Fruit fly (Drosophila melanogaster) whole organism, embryonic: ENCODE data around the gene CG9044.
A peak's percentile ranks its signal among the peaks of the same experiment; 100 is the strongest.

Experiments used
- Abd-B ChIP-seq: fragments of 200-800 bp; sonication (Bioruptor generic); optimal IDR thresholded peaks from 2 replicates; lab custom pipeline; 2018; ENCODE audit warnings: missing biosample characterization, mild to moderate bottlenecking, missing genetic modification characterization, moderate library complexity
- Bgb ChIP-seq: fragments of 200-800 bp; sonication (Bioruptor generic); IDR thresholded peaks from 2 replicates; pipeline ENCODE4 v1.3.6; 2022; ENCODE audit warnings: missing biosample characterization, missing genetic modification characterization; ENCODE audit not compliant: partially characterized antibody
- CG10147 ChIP-seq: fragments of 200-800 bp; sonication (Bioruptor generic); optimal IDR thresholded peaks from 2 replicates; lab custom pipeline; 2019; ENCODE audit warnings: missing biosample characterization, mild to moderate bottlenecking, missing genetic modification characterization, moderate library complexity
- CG10979 ChIP-seq: fragments of 200-800 bp; sonication (Bioruptor generic); optimal IDR thresholded peaks from 2 replicates; lab custom pipeline; 2018; ENCODE audit warnings: missing biosample characterization, mild to moderate bottlenecking, missing genetic modification characterization, moderate library complexity
- CG11456 ChIP-seq: fragments of 200-800 bp; sonication (Bioruptor generic); IDR thresholded peaks from 3 replicates; pipeline ENCODE4 v1.3.6; 2022; ENCODE audit warnings: missing biosample characterization, missing genetic modification characterization
- CG11695 ChIP-seq: fragments of 200-800 bp; sonication (Bioruptor generic); IDR thresholded peaks from 3 replicates; pipeline ENCODE4 v1.3.6; 2022; ENCODE audit warnings: missing biosample characterization, missing genetic modification characterization
- CG1233 ChIP-seq: fragments of 200-800 bp; sonication (Bioruptor generic); optimal IDR thresholded peaks from 4 replicates; lab custom pipeline; 2018; ENCODE audit warnings: missing biosample characterization, mild to moderate bottlenecking, missing genetic modification characterization
- CG12391 ChIP-seq: fragments of 200-800 bp; sonication (Bioruptor generic); optimal IDR thresholded peaks from 3 replicates; lab custom pipeline; 2018; ENCODE audit warnings: missing biosample characterization, mild to moderate bottlenecking, missing genetic modification characterization, moderate library complexity
- CG15696 ChIP-seq: fragments of 200-800 bp; sonication (Bioruptor generic); optimal IDR thresholded peaks from 2 replicates; lab custom pipeline; 2019; ENCODE audit warnings: missing biosample characterization, mild to moderate bottlenecking, missing genetic modification characterization, moderate library complexity
- CG1792 ChIP-seq: fragments of 200-800 bp; sonication (Bioruptor generic); optimal IDR thresholded peaks from 2 replicates; lab custom pipeline; 2016; ENCODE audit warnings: missing biosample characterization, missing genetic modification characterization
- CG18619 ChIP-seq: fragments of 200-800 bp; sonication (Bioruptor generic); optimal IDR thresholded peaks from 3 replicates; lab custom pipeline; 2017; ENCODE audit warnings: missing biosample characterization, mild to moderate bottlenecking, missing genetic modification characterization
- CG30403 ChIP-seq: fragments of 200-800 bp; sonication (Bioruptor generic); optimal IDR thresholded peaks from 3 replicates; lab custom pipeline; 2016; ENCODE audit warnings: missing biosample characterization, missing genetic modification characterization
- CG31441 ChIP-seq: fragments of 200-800 bp; sonication (Bioruptor generic); IDR thresholded peaks from 2 replicates; pipeline ENCODE4 v1.3.6; 2022; ENCODE audit warnings: missing biosample characterization, missing genetic modification characterization
- CG6654 ChIP-seq: fragments of 200-800 bp; sonication (Bioruptor generic); optimal IDR thresholded peaks from 2 replicates; lab custom pipeline; 2017; ENCODE audit warnings: missing biosample characterization, mild to moderate bottlenecking, missing genetic modification characterization
- CG6683 ChIP-seq: fragments of 200-800 bp; sonication (Bioruptor generic); optimal IDR thresholded peaks from 2 replicates; lab custom pipeline; 2017; ENCODE audit warnings: missing biosample characterization, mild to moderate bottlenecking, missing genetic modification characterization, missing genetic modification reagents
- CG6854 ChIP-seq: fragments of 200-800 bp; sonication (Bioruptor generic); optimal IDR thresholded peaks from 3 replicates; lab custom pipeline; 2017; ENCODE audit warnings: missing biosample characterization, mild to moderate bottlenecking, missing genetic modification characterization
- CG7987 ChIP-seq: fragments of 200-800 bp; sonication (Bioruptor generic); optimal IDR thresholded peaks from 2 replicates; lab custom pipeline; 2018; ENCODE audit warnings: missing biosample characterization, mild to moderate bottlenecking, missing genetic modification characterization, moderate library complexity
- CG9797 ChIP-seq: fragments of 200-800 bp; sonication (Bioruptor generic); optimal IDR thresholded peaks from 3 replicates; lab custom pipeline; 2018; ENCODE audit warnings: missing biosample characterization, mild to moderate bottlenecking, missing genetic modification characterization
- Camta ChIP-seq: fragments of 200-800 bp; sonication (Bioruptor generic); optimal IDR thresholded peaks from 2 replicates; lab custom pipeline; 2016; ENCODE audit warnings: missing biosample characterization, missing genetic modification characterization
- Chrac-16 ChIP-seq: fragments of 200-800 bp; sonication (Bioruptor generic); optimal IDR thresholded peaks from 3 replicates; lab custom pipeline; 2016; ENCODE audit warnings: missing biosample characterization, missing genetic modification characterization
- Dek ChIP-seq: fragments of 200-800 bp; sonication (Bioruptor generic); optimal IDR thresholded peaks from 3 replicates; lab custom pipeline; 2019; ENCODE audit warnings: missing biosample characterization, mild to moderate bottlenecking, missing genetic modification characterization, moderate library complexity
- Dref ChIP-seq: fragments of 200-800 bp; sonication (Bioruptor generic); IDR thresholded peaks from 2 replicates; pipeline ENCODE4 v1.3.6; 2022; ENCODE audit warnings: missing biosample characterization, missing genetic modification characterization
- Eip74EF ChIP-seq, 2 experiments: fragments of 200-800 bp in 1 of 2; fragments of >200 bp in 1 of 2; sonication (Bioruptor generic) in 1 of 2; optimal IDR thresholded peaks; 2 replicates each; lab custom pipeline; 2017 to 2019; ENCODE audit warnings: missing biosample characterization in 2 of 2, missing genetic modification characterization in 2 of 2, mild to moderate bottlenecking in 1 of 2, moderate library complexity in 1 of 2
- Elba2 ChIP-seq: fragments of 200-800 bp; sonication (Bioruptor generic); optimal IDR thresholded peaks from 3 replicates; lab custom pipeline; 2016; ENCODE audit warnings: missing biosample characterization, missing genetic modification characterization
- Hr3 ChIP-seq: fragments of 200-800 bp; sonication (Bioruptor generic); optimal IDR thresholded peaks from 3 replicates; lab custom pipeline; 2016; ENCODE audit warnings: missing biosample characterization, missing genetic modification characterization
- Hr78 ChIP-seq, 2 experiments: fragments of 200-800 bp in 1 of 2; fragments of >200 bp in 1 of 2; sonication (Bioruptor generic) in 1 of 2; optimal IDR thresholded peaks; 2 replicates each; lab custom pipeline; 2017 to 2019; ENCODE audit warnings: missing biosample characterization in 2 of 2, missing genetic modification characterization in 2 of 2, mild to moderate bottlenecking in 1 of 2, moderate library complexity in 1 of 2
- Max ChIP-seq: fragments of 200-800 bp; sonication (Bioruptor generic); optimal IDR thresholded peaks from 2 replicates; lab custom pipeline; 2016; ENCODE audit warnings: missing biosample characterization, mild to moderate bottlenecking, missing genetic modification characterization
- Nf-YA ChIP-seq: fragments of 200-800 bp; sonication (Bioruptor generic); IDR thresholded peaks from 2 replicates; pipeline ENCODE4 v1.3.6; 2022; ENCODE audit warnings: missing biosample characterization, missing genetic modification characterization
- Rfx ChIP-seq: fragments of 200-800 bp; sonication (Bioruptor generic); IDR thresholded peaks from 2 replicates; pipeline ENCODE4 v1.3.6; 2022; ENCODE audit warnings: missing biosample characterization, missing genetic modification characterization
- Xrp1 ChIP-seq: fragments of 200-800 bp; sonication (Bioruptor generic); IDR thresholded peaks from 2 replicates; pipeline ENCODE4 v1.3.6; 2022; ENCODE audit warnings: missing biosample characterization, missing genetic modification characterization
- ac ChIP-seq: fragments of 200-800 bp; sonication (Bioruptor generic); optimal IDR thresholded peaks from 3 replicates; lab custom pipeline; 2017; ENCODE audit warnings: missing biosample characterization, mild to moderate bottlenecking, missing genetic modification characterization
- ara ChIP-seq: fragments of 200-800 bp; sonication (Bioruptor generic); IDR thresholded peaks from 2 replicates; pipeline ENCODE4 v1.3.6; 2022; ENCODE audit warnings: missing biosample characterization, missing genetic modification characterization
- ato ChIP-seq: fragments of 200-800 bp; sonication (Bioruptor generic); IDR thresholded peaks from 2 replicates; pipeline ENCODE4 v1.3.6; 2022; ENCODE audit warnings: missing biosample characterization, missing genetic modification characterization; ENCODE audit not compliant: partially characterized antibody
- az2 ChIP-seq: fragments of 200-800 bp; sonication (Bioruptor generic); optimal IDR thresholded peaks from 3 replicates; lab custom pipeline; 2016; ENCODE audit warnings: missing biosample characterization, missing genetic modification characterization
- ci ChIP-seq: fragments of 200-800 bp; sonication (Bioruptor generic); IDR thresholded peaks from 3 replicates; pipeline ENCODE4 v1.3.6; 2022; ENCODE audit warnings: missing biosample characterization, missing genetic modification characterization
- ems ChIP-seq: fragments of 200-800 bp; sonication (Bioruptor generic); optimal IDR thresholded peaks from 3 replicates; lab custom pipeline; 2016; ENCODE audit warnings: missing biosample characterization, missing genetic modification characterization
- esg ChIP-seq: fragments of 200-800 bp; sonication (Bioruptor generic); conservative IDR thresholded peaks from 2 replicates; pipeline ENCODE4 v1.3.6; 2022; ENCODE audit warnings: missing biosample characterization, missing genetic modification characterization
- ftz-f1 ChIP-seq: fragments of 200-800 bp; sonication (Bioruptor generic); optimal IDR thresholded peaks from 2 replicates; lab custom pipeline; 2016; ENCODE audit warnings: missing biosample characterization, missing genetic modification characterization
- gcm ChIP-seq: fragments of 200-800 bp; sonication (Bioruptor generic); optimal IDR thresholded peaks from 2 replicates; lab custom pipeline; 2019; ENCODE audit warnings: missing biosample characterization, mild to moderate bottlenecking, missing genetic modification characterization, moderate library complexity
- gfzf ChIP-seq: fragments of 200-800 bp; sonication (Bioruptor generic); optimal IDR thresholded peaks from 2 replicates; lab custom pipeline; 2016; ENCODE audit warnings: missing biosample characterization, mild to moderate bottlenecking, missing genetic modification characterization, moderate library complexity
- ind ChIP-seq: fragments of 200-800 bp; sonication (Bioruptor generic); optimal IDR thresholded peaks from 3 replicates; lab custom pipeline; 2016; ENCODE audit warnings: missing biosample characterization, missing genetic modification characterization
- luna ChIP-seq: fragments of 200-800 bp; sonication (Bioruptor generic); optimal IDR thresholded peaks from 2 replicates; lab custom pipeline; 2016; ENCODE audit warnings: missing biosample characterization, missing genetic modification characterization
- maf-S ChIP-seq: fragments of 200-800 bp; sonication (Bioruptor generic); optimal IDR thresholded peaks from 2 replicates; lab custom pipeline; 2016; ENCODE audit warnings: missing biosample characterization, missing genetic modification characterization
- mld ChIP-seq: fragments of 200-800 bp; sonication (Bioruptor generic); IDR thresholded peaks from 3 replicates; pipeline ENCODE4 v1.3.6; 2022; ENCODE audit warnings: missing biosample characterization, missing genetic modification characterization; ENCODE audit not compliant: partially characterized antibody
- pb ChIP-seq: fragments of 200-800 bp; sonication (Bioruptor generic); optimal IDR thresholded peaks from 3 replicates; lab custom pipeline; 2016; ENCODE audit warnings: missing biosample characterization, missing genetic modification characterization
- pnt ChIP-seq: fragments of 200-800 bp; sonication (Bioruptor generic); optimal IDR thresholded peaks from 3 replicates; lab custom pipeline; 2016; ENCODE audit warnings: missing biosample characterization, missing genetic modification characterization
- run ChIP-seq: fragments of 200-800 bp; sonication (Bioruptor generic); optimal IDR thresholded peaks from 3 replicates; lab custom pipeline; 2018; ENCODE audit warnings: missing biosample characterization, mild to moderate bottlenecking, missing genetic modification characterization
- sim ChIP-seq: fragments of 200-800 bp; sonication (Bioruptor generic); IDR thresholded peaks from 2 replicates; pipeline ENCODE4 v1.3.6; 2022; ENCODE audit warnings: missing biosample characterization, missing genetic modification characterization
- slou ChIP-seq: fragments of 200-800 bp; sonication (Bioruptor generic); optimal IDR thresholded peaks from 3 replicates; lab custom pipeline; 2016; ENCODE audit warnings: missing biosample characterization, missing genetic modification characterization
- tap ChIP-seq: fragments of 200-800 bp; optimal IDR thresholded peaks from 3 replicates; lab custom pipeline; 2019; ENCODE audit warnings: missing biosample characterization, mild to moderate bottlenecking, missing genetic modification characterization, moderate library complexity
- z ChIP-seq: fragments of 200-800 bp; sonication (Bioruptor generic); IDR thresholded peaks from 3 replicates; pipeline ENCODE4 v1.3.6; 2022; ENCODE audit warnings: missing biosample characterization, missing genetic modification characterization

CG9044 gene

DNA sequence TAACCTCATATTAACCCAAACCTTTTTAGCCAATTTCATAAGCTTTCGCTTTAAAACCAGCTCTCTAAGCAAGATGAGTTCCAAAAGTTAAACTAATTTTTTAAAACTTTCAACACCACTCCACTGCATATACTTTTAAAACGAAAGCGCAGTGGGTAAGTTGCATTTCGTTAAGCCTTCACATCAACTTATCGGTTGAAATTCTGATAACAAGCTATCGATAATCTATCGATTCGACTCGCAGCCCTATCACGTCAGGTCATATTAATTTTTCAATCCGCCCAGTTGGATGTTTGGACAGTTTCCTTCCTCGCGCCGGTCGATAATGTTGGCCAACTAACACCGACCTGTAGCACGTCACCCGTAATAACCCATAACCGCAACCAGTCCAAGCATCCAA is 36.8 kb downstream of the CG9044 start, which contains the start of gene ifc (continued):
- peak; percentile 37 for TF ChIP-seq CG18619 (GFP tag; lab: Kevin White, UChicago)
- peak; percentile 74 for TF ChIP-seq CG12391 (tag; lab: Kevin White, UChicago)
- TF ChIP-seq ind (GFP tag; lab: Kevin White, UChicago): peak; percentile 55
- no peak for TF ChIP-seq Nf-YA
- peak; percentile 6 for TF ChIP-seq CG7987 (GFP tag; lab: Kevin White, UChicago)
- peak; percentile 43 for TF ChIP-seq maf-S (GFP tag; lab: Kevin White, UChicago)
- no peak for TF ChIP-seq esg
- TF ChIP-seq Xrp1 (GFP tag; lab: Robert Waterston, UW): no peak
- no peak for TF ChIP-seq CG31441 (GFP tag; lab: Robert Waterston, UW)
- peak; percentile 22 for TF ChIP-seq slou (GFP tag; lab: Kevin White, UChicago)
- no peak for TF ChIP-seq CG6654 (GFP tag; lab: Kevin White, UChicago)
- TF ChIP-seq Hr78 (GFP tag; optimal IDR thresholded peaks at IDR 0.05; lab: Kevin White, UChicago): peak in 1 of 2 experiments; percentile 59
- TF ChIP-seq CG6854: no peak
- TF ChIP-seq ci (GFP tag; lab: Robert Waterston, UW): no peak
- no peak for TF ChIP-seq CG11456 (GFP tag; lab: Robert Waterston, UW)
- TF ChIP-seq az2: peak; percentile 37
- TF ChIP-seq CG10147 (GFP tag; lab: Kevin White, UChicago): no peak
- no peak for TF ChIP-seq z
- TF ChIP-seq Abd-B (GFP tag; lab: Kevin White, UChicago): no peak
- TF ChIP-seq gcm (GFP tag; lab: Kevin White, UChicago): no peak
- no peak for TF ChIP-seq CG11695 (GFP tag; lab: Robert Waterston, UW)
- no peak for TF ChIP-seq ac
- no peak for TF ChIP-seq CG6683 (GFP tag; lab: Kevin White, UChicago)
- TF ChIP-seq CG1792 (GFP tag; lab: Kevin White, UChicago): peak; percentile 51
- TF ChIP-seq CG10979: peak; percentile 36
- TF ChIP-seq Dek: peak; percentile 63
- peak; percentile 50 for TF ChIP-seq Max (GFP tag; lab: Kevin White, UChicago)
- TF ChIP-seq run (tag; lab: Kevin White, UChicago): peak; percentile 22
- TF ChIP-seq mld: no peak
- TF ChIP-seq tap (tag; lab: Kevin White, UChicago): peak; percentile 38
- no peak for TF ChIP-seq ftz-f1 (GFP tag; lab: Kevin White, UChicago)
- TF ChIP-seq Dref (GFP tag; lab: Robert Waterston, UW): no peak
- peak in 1 of 2 experiments; percentile 53 for TF ChIP-seq Eip74EF (GFP tag; optimal IDR thresholded peaks at IDR 0.05; lab: Kevin White, UChicago)
- TF ChIP-seq ara (GFP tag; lab: Robert Waterston, UW): no peak
- TF ChIP-seq Bgb (GFP tag; lab: Robert Waterston, UW): no peak
- peak; percentile 40 for TF ChIP-seq CG15696 (tag; lab: Kevin White, UChicago)
- no peak for TF ChIP-seq ato (GFP tag; lab: Robert Waterston, UW)
- peak; percentile 52 for TF ChIP-seq Elba2 (GFP tag; lab: Kevin White, UChicago)
- no peak for TF ChIP-seq Rfx (GFP tag; lab: Robert Waterston, UW)
- peak; percentile 9 for TF ChIP-seq pb (GFP tag; lab: Kevin White, UChicago)
- TF ChIP-seq CG1233 (GFP tag; lab: Kevin White, UChicago): no peak
- peak; percentile 94 for TF ChIP-seq CG9797
- peak; percentile 57 for TF ChIP-seq Chrac-16 (GFP tag; lab: Kevin White, UChicago)
- peak; percentile 30 for TF ChIP-seq Hr3
- TF ChIP-seq sim: no peak
- TF ChIP-seq pnt (GFP tag; lab: Kevin White, UChicago): peak; percentile 41
- peak; percentile 66 for TF ChIP-seq luna (GFP tag; lab: Kevin White, UChicago)
- TF ChIP-seq CG30403: peak; percentile 68
- peak; percentile 61 for TF ChIP-seq gfzf
- peak; percentile 71 for TF ChIP-seq Camta (GFP tag; lab: Kevin White, UChicago)
- peak; percentile 38 for TF ChIP-seq ems (GFP tag; lab: Kevin White, UChicago)
